Worm (Caenorhabditis elegans) whole organism, L1 larva: ENCODE data around the gene F14D7.12.

ENCODE experiments used
- C16A3.4 ChIP-seq: fragments of 150-350 bp; optimal IDR thresholded peaks from 2 replicates; lab custom pipeline; 2014; ENCODE audit warnings: missing biosample characterization, missing genetic modification characterization
- C34B4.2 ChIP-seq: sonication (generic microtip); optimal IDR thresholded peaks from 2 replicates; lab custom pipeline; 2017; ENCODE audit warnings: mild to moderate bottlenecking, missing genetic modification characterization, missing compliant biosample characterization
- Y116A8C.19 ChIP-seq: sonication (generic microtip); optimal IDR thresholded peaks from 2 replicates; lab custom pipeline; 2016; ENCODE audit warnings: missing compliant biosample characterization, missing genetic modification characterization, borderline replicate concordance
- aha-1 ChIP-seq: fragments of 150-350 bp; optimal IDR thresholded peaks from 2 replicates; lab custom pipeline; 2014; ENCODE audit warnings: missing biosample characterization, missing genetic modification characterization
- aly-2 ChIP-seq: fragments of 150-350 bp; optimal IDR thresholded peaks from 2 replicates; lab custom pipeline; 2014; ENCODE audit warnings: missing biosample characterization, missing genetic modification characterization
- ceh-8 ChIP-seq: fragments of 200-800 bp; sonication (Bioruptor generic); optimal IDR thresholded peaks from 2 replicates; lab custom pipeline; 2018; ENCODE audit warnings: mild to moderate bottlenecking, missing genetic modification characterization, moderate library complexity, missing compliant biosample characterization
- ceh-82 ChIP-seq, 3 experiments: fragments of 150-350 bp in 1 of 3; sonication (generic microtip) in 2 of 3; optimal IDR thresholded peaks; 2 replicates each; lab custom pipeline; 2014 to 2017; ENCODE audit warnings: missing biosample characterization in 3 of 3, missing genetic modification characterization in 3 of 3
- ceh-88 ChIP-seq: fragments of 200-800 bp; sonication (Bioruptor generic); IDR thresholded peaks from 2 replicates; pipeline ENCODE4 v1.3.6; 2022; ENCODE audit warnings: missing genetic modification characterization, missing compliant biosample characterization
- efl-1 ChIP-seq, 4 experiments: fragments of 150-350 bp; optimal IDR thresholded peaks in 3 of 4; peaks in 1 of 4; 1 replicate in 1 of 4; 2 replicates in 3 of 4; lab custom pipeline; 2014; ENCODE audit warnings: missing biosample characterization in 2 of 4, missing genetic modification characterization in 2 of 4, missing genetic modification reagents in 2 of 4
- egl-13 ChIP-seq: sonication (generic microtip); optimal IDR thresholded peaks from 2 replicates; lab custom pipeline; 2016; ENCODE audit warnings: missing genotype, missing genetic modification reagents, missing genetic modification characterization, missing compliant biosample characterization
- egl-27 ChIP-seq, 2 experiments: fragments of 150-350 bp in 1 of 2; sonication (generic microtip); optimal IDR thresholded peaks; 3 replicates each; lab custom pipeline; 2017 to 2018; ENCODE audit warnings: missing biosample characterization in 2 of 2, missing genetic modification characterization in 2 of 2, missing genetic modification reagents in 2 of 2
- fkh-10 ChIP-seq: sonication (generic microtip); optimal IDR thresholded peaks from 2 replicates; lab custom pipeline; 2017; ENCODE audit warnings: missing biosample characterization, missing genetic modification reagents, missing genetic modification characterization
- fkh-8 ChIP-seq: sonication (generic microtip); optimal IDR thresholded peaks from 2 replicates; lab custom pipeline; 2016; ENCODE audit warnings: mild to moderate bottlenecking, missing genetic modification characterization, missing compliant biosample characterization
- grh-1 ChIP-seq: fragments of 200-800 bp; sonication (Bioruptor generic); IDR thresholded peaks from 2 replicates; pipeline ENCODE4 v1.3.6; 2022; ENCODE audit warnings: missing genetic modification reagents, missing genetic modification characterization, missing compliant biosample characterization
- jun-1 ChIP-seq: fragments of 150-350 bp; optimal IDR thresholded peaks from 2 replicates; lab custom pipeline; 2014; ENCODE audit warnings: missing biosample characterization, missing genetic modification reagents, missing genetic modification characterization
- lin-14 ChIP-seq: fragments of 200-800 bp; sonication (Bioruptor generic); optimal IDR thresholded peaks from 2 replicates; lab custom pipeline; 2018; ENCODE audit warnings: mild to moderate bottlenecking, missing genetic modification characterization, moderate library complexity, missing compliant biosample characterization
- lin-15B ChIP-seq: fragments of 150-350 bp; sonication (generic microtip); optimal IDR thresholded peaks from 3 replicates; lab custom pipeline; 2014; ENCODE audit warnings: missing biosample characterization, missing genetic modification characterization
- lin-39 ChIP-seq: fragments of 150-350 bp; optimal IDR thresholded peaks from 2 replicates; lab custom pipeline; 2014; ENCODE audit warnings: missing biosample characterization, missing genetic modification reagents, missing genetic modification characterization
- lir-3 ChIP-seq: sonication (generic microtip); optimal IDR thresholded peaks from 2 replicates; lab custom pipeline; 2016; ENCODE audit warnings: mild to moderate bottlenecking, missing genetic modification characterization, moderate library complexity, missing compliant biosample characterization; ENCODE audit not compliant: poor library complexity
- lsy-2 ChIP-seq, 2 experiments: fragments of 150-350 bp; optimal IDR thresholded peaks; 2 replicates each; lab custom pipeline; 2014; ENCODE audit warnings: missing biosample characterization in 2 of 2, missing genetic modification characterization in 2 of 2
- mab-9 ChIP-seq: fragments of 200-800 bp; sonication (Bioruptor generic); IDR thresholded peaks from 2 replicates; pipeline ENCODE4 v1.3.6; 2022; ENCODE audit warnings: missing genetic modification reagents, missing genetic modification characterization, missing compliant biosample characterization
- mdl-1 ChIP-seq, 2 experiments: fragments of 150-350 bp; optimal IDR thresholded peaks; 2 replicates each; lab custom pipeline; 2014 to 2017; ENCODE audit warnings: missing biosample characterization in 2 of 2, missing genetic modification characterization in 2 of 2, inconsistent platforms in 1 of 2
- mep-1 ChIP-seq: fragments of 150-350 bp; optimal IDR thresholded peaks from 2 replicates; lab custom pipeline; 2014; ENCODE audit warnings: missing biosample characterization, missing genetic modification characterization
- nhr-20 ChIP-seq: sonication (generic microtip); optimal IDR thresholded peaks from 2 replicates; lab custom pipeline; 2016; ENCODE audit warnings: mild to moderate bottlenecking, missing genetic modification characterization, missing compliant biosample characterization
- nhr-237 ChIP-seq: fragments of 150-350 bp; optimal IDR thresholded peaks from 2 replicates; lab custom pipeline; 2014; ENCODE audit warnings: missing biosample characterization, missing genetic modification characterization
- nhr-28 ChIP-seq: fragments of 150-350 bp; optimal IDR thresholded peaks from 2 replicates; lab custom pipeline; 2014; ENCODE audit warnings: missing biosample characterization, missing genetic modification characterization
- nhr-76 ChIP-seq: sonication (generic microtip); optimal IDR thresholded peaks from 2 replicates; lab custom pipeline; 2017; ENCODE audit warnings: missing biosample characterization, missing genetic modification characterization
- nhr-84 ChIP-seq: sonication (generic microtip); optimal IDR thresholded peaks from 2 replicates; lab custom pipeline; 2017; ENCODE audit warnings: missing biosample characterization, missing genetic modification characterization
- nhr-85 ChIP-seq: sonication (generic microtip); peaks from one replicate; lab custom pipeline; 2016; ENCODE audit warnings: missing genetic modification characterization, inconsistent platforms, missing compliant biosample characterization
- nhr-90 ChIP-seq: sonication (generic microtip); optimal IDR thresholded peaks from 2 replicates; lab custom pipeline; 2016; ENCODE audit warnings: mild to moderate bottlenecking, missing genetic modification characterization, missing compliant biosample characterization; ENCODE audit not compliant: poor library complexity
- pqm-1 ChIP-seq: sonication (generic microtip); optimal IDR thresholded peaks from 3 replicates; lab custom pipeline; 2017; ENCODE audit warnings: missing biosample characterization, missing genetic modification characterization
- snpc-4 ChIP-seq: fragments of 150-350 bp; optimal IDR thresholded peaks from 2 replicates; lab custom pipeline; 2014; ENCODE audit warnings: missing biosample characterization, missing genetic modification characterization
- snu-23 ChIP-seq: sonication (generic microtip); optimal IDR thresholded peaks from 2 replicates; lab custom pipeline; 2016; ENCODE audit warnings: missing genetic modification characterization, missing compliant biosample characterization
- sox-4 ChIP-seq: sonication (generic microtip); optimal IDR thresholded peaks from 2 replicates; lab custom pipeline; 2016; ENCODE audit warnings: missing genetic modification characterization, missing compliant biosample characterization
- unc-130 ChIP-seq: fragments of 150-350 bp; optimal IDR thresholded peaks from 2 replicates; lab custom pipeline; 2017; ENCODE audit warnings: missing biosample characterization, missing genetic modification characterization, inconsistent platforms
- unc-62 ChIP-seq: fragments of 150-350 bp; optimal IDR thresholded peaks from 2 replicates; lab custom pipeline; 2014; ENCODE audit warnings: missing biosample characterization, missing genetic modification reagents, missing genetic modification characterization
- zag-1 ChIP-seq: fragments of 150-350 bp; optimal IDR thresholded peaks from 2 replicates; lab custom pipeline; 2014; ENCODE audit warnings: missing biosample characterization, missing genetic modification characterization
- zip-4 ChIP-seq: fragments of 200-800 bp; sonication (Bioruptor generic); optimal IDR thresholded peaks from 2 replicates; lab custom pipeline; 2018; ENCODE audit warnings: mild to moderate bottlenecking, missing genetic modification characterization, moderate library complexity, missing compliant biosample characterization
- ztf-4 ChIP-seq: fragments of 150-350 bp; optimal IDR thresholded peaks from 2 replicates; lab custom pipeline; 2014; ENCODE audit warnings: missing biosample characterization, missing genetic modification characterization

F14D7.12 gene

ce11 chrV:14312695-14313094 is 12.9 kb downstream of the F14D7.12 start, which contains the start of gene F14D7.8:
Gene F14D7.8 (minus strand): TSS chrV:14312795.
- TF ChIP-seq nhr-90 (tag; lab: Kevin White, UChicago) (no peak), lin-39 (tag; lab: Kevin White, UChicago) (no peak), ztf-4 (no peak), C34B4.2 (tag; lab: Kevin White, UChicago) (no peak), egl-27 (tag; optimal IDR thresholded peaks at IDR 0.05; lab: Kevin White, UChicago) (no peak), snu-23 (no peak), mab-9 (no peak), lin-15B (tag; lab: Kevin White, UChicago) (no peak)

ce11 chrV:14314236-14314635 is 14.4 kb downstream of the F14D7.12 start, which contains the start of gene F47B8.1:
Gene F47B8.1 (minus strand): TSS chrV:14314336.
- TF ChIP-seq jun-1 (tag; lab: Kevin White, UChicago): no peak
- no peak for TF ChIP-seq lir-3 (tag; lab: Kevin White, UChicago)
- no peak for TF ChIP-seq unc-130 (tag; lab: Kevin White, UChicago)
- TF ChIP-seq fkh-8: no peak
- peak; percentile 16 for TF ChIP-seq nhr-85 (tag; lab: Kevin White, UChicago)
- no peak for TF ChIP-seq sox-4 (tag; lab: Kevin White, UChicago)
- TF ChIP-seq nhr-84 (tag; lab: Kevin White, UChicago): no peak
- TF ChIP-seq C34B4.2 (tag; lab: Kevin White, UChicago): no peak
- TF ChIP-seq snpc-4 (tag; lab: Kevin White, UChicago): no peak

- TF ChIP-seq mab-9 (no peak), nhr-28 (no peak), pqm-1 (tag; lab: Kevin White, UChicago) (no peak), mdl-1 (tag; optimal IDR thresholded peaks at IDR 0.05; lab: Kevin White, UChicago) (no peak), unc-62 (GFP tag; lab: Kevin White, UChicago) (no peak), egl-27 (tag; optimal IDR thresholded peaks at IDR 0.05; lab: Kevin White, UChicago) (no peak), nhr-20 (tag; lab: Kevin White, UChicago) (no peak), lsy-2 (tag; optimal IDR thresholded peaks at IDR 0.05; lab: Kevin White, UChicago) (no peak), snu-23 (no peak), nhr-237 (tag; lab: Kevin White, UChicago) (no peak), zag-1 (no peak), ceh-88 (no peak), grh-1 (GFP tag; lab: Robert Waterston, UW) (no peak), egl-13 (tag; lab: Kevin White, UChicago) (no peak)
Observed at ce11 chrV:14316525-14316924, 16.7 kb downstream of the F14D7.12 start, which contains the start of gene F47B8.2. Gene F47B8.2 (minus strand): TSS chrV:14316625.

ce11 chrV:14317204-14317603 is 17.4 kb downstream of the F14D7.12 start:
- TF ChIP-seq jun-1 (tag; lab: Kevin White, UChicago): no peak
- no peak for TF ChIP-seq fkh-10 (GFP tag; lab: Kevin White, UChicago)
- TF ChIP-seq aly-2 (tag; lab: Kevin White, UChicago): no peak
- no peak for TF ChIP-seq mab-9
- TF ChIP-seq ceh-82 (tag; optimal IDR thresholded peaks at IDR 0.05; lab: Kevin White, UChicago): no peak
- no peak for TF ChIP-seq ceh-88
- TF ChIP-seq lin-14 (GFP tag; lab: Kevin White, UChicago): peak; percentile 62
- no peak for TF ChIP-seq grh-1 (GFP tag; lab: Robert Waterston, UW)
- TF ChIP-seq mep-1 (tag; lab: Kevin White, UChicago): no peak
- TF ChIP-seq nhr-20 (tag; lab: Kevin White, UChicago): no peak
- TF ChIP-seq ceh-8 (GFP tag; lab: Kevin White, UChicago): no peak
- no peak for TF ChIP-seq Y116A8C.19
- TF ChIP-seq C16A3.4 (tag; lab: Kevin White, UChicago): no peak
- peak in 1 of 2 experiments; percentile 23 for TF ChIP-seq lsy-2 (tag; optimal IDR thresholded peaks at IDR 0.05; lab: Kevin White, UChicago)
- no peak for TF ChIP-seq zip-4 (GFP tag; lab: Kevin White, UChicago)
- no peak for TF ChIP-seq aha-1
- no peak for TF ChIP-seq efl-1 (optimal IDR thresholded peaks at IDR 0.05; lab: Kevin White, UChicago)
- peak in 1 of 2 experiments; percentile 2 for TF ChIP-seq efl-1 (GFP tag; optimal IDR thresholded peaks at IDR 0.05 in 1 of 2; lab: Kevin White, UChicago)
- TF ChIP-seq snpc-4 (tag; lab: Kevin White, UChicago): no peak
- no peak for TF ChIP-seq nhr-76 (tag; lab: Kevin White, UChicago)
